Worm (Caenorhabditis elegans): ENCODE data around the gene srw-61.

srw-61 gene

ce11 chrIV:16220688-16221087 lies 17.8 kb downstream of the srw-61 start:
- TF ChIP-seq Y116A8C.19 (tag; optimal IDR thresholded peaks at IDR 0.05; ENCODE audit: borderline replicate concordance) = no peak
- no peak for TF ChIP-seq nhr-47 (tag; optimal IDR thresholded peaks at IDR 0.05)
- TF ChIP-seq tbx-2 (tag; optimal IDR thresholded peaks at IDR 0.05) = no peak
- no peak for TF ChIP-seq aly-2 (tag; optimal IDR thresholded peaks at IDR 0.05)
- no peak for TF ChIP-seq lsy-2 (tag; optimal IDR thresholded peaks at IDR 0.05)
- no peak for TF ChIP-seq skn-1 (tag; optimal IDR thresholded peaks at IDR 0.05)
- no peak for TF ChIP-seq elt-2 (tag; optimal IDR thresholded peaks at IDR 0.05)
- no peak for TF ChIP-seq lir-3 (tag; optimal IDR thresholded peaks at IDR 0.05; ENCODE audit: poor library complexity)
- TF ChIP-seq nhr-237 (tag; optimal IDR thresholded peaks at IDR 0.05) = no peak
- TF ChIP-seq lin-13 (GFP tag; optimal IDR thresholded peaks at IDR 0.05) = no peak
- no peak for TF ChIP-seq sup-37 (GFP tag; optimal IDR thresholded peaks at IDR 0.05)
- no peak for TF ChIP-seq irx-1 (tag; optimal IDR thresholded peaks at IDR 0.05)
- TF ChIP-seq efl-1 (optimal IDR thresholded peaks at IDR 0.05) = no peak
- no peak for TF ChIP-seq efl-1 (GFP tag; optimal IDR thresholded peaks at IDR 0.05 in 1 of 2)
- TF ChIP-seq xbp-1 (tag; optimal IDR thresholded peaks at IDR 0.05) = no peak
- no peak for TF ChIP-seq isw-1 (GFP tag; IDR thresholded peaks at IDR 0.05)
- TF ChIP-seq elt-3 (tag; optimal IDR thresholded peaks at IDR 0.05) = no peak

ce11 chrIV:16216165-16216564 lies 22.3 kb downstream of the srw-61 start:
- TF ChIP-seq mef-2 (tag; optimal IDR thresholded peaks at IDR 0.05) = no peak
- no peak for TF ChIP-seq unc-30 (tag; optimal IDR thresholded peaks at IDR 0.05)
- no peak for TF ChIP-seq jun-1 (tag; optimal IDR thresholded peaks at IDR 0.05)
- no peak for TF ChIP-seq hlh-17 (GFP tag; optimal IDR thresholded peaks at IDR 0.05; ENCODE audit: borderline replicate concordance)

ce11 chrIV:16210913-16211312 lies 27.5 kb downstream of the srw-61 start, which contains the start of gene H25K10.2:
TSS of gene H25K10.2 (minus strand) at chrIV:16211013.
- TF ChIP-seq rnt-1 (tag; optimal IDR thresholded peaks at IDR 0.05) (no peak), elt-3 (tag; optimal IDR thresholded peaks at IDR 0.05) (no peak), nhr-28 (tag; optimal IDR thresholded peaks at IDR 0.05) (no peak), hlh-4 (tag; optimal IDR thresholded peaks at IDR 0.05) (no peak), ets-5 (GFP tag; IDR thresholded peaks at IDR 0.05) (no peak), ceh-82 (tag; optimal IDR thresholded peaks at IDR 0.05) (no peak), ztf-11 (tag; optimal IDR thresholded peaks at IDR 0.05) (no peak), xbp-1 (tag; optimal IDR thresholded peaks at IDR 0.05) (no peak), nhr-47 (tag; optimal IDR thresholded peaks at IDR 0.05) (no peak), zip-4 (GFP tag; optimal IDR thresholded peaks at IDR 0.05) (no peak), nhr-12 (tag; optimal IDR thresholded peaks at IDR 0.05) (no peak), Y116A8C.19 (tag; optimal IDR thresholded peaks at IDR 0.05; ENCODE audit: borderline replicate concordance) (no peak), snpc-4 (tag; optimal IDR thresholded peaks at IDR 0.05) (no peak), unc-130 (tag; optimal IDR thresholded peaks at IDR 0.05) (no peak), jun-1 (tag; optimal IDR thresholded peaks at IDR 0.05) (no peak)

ce11 chrIV:16203373-16203772 lies 35.1 kb downstream of the srw-61 start:
- TF ChIP-seq elt-2 (tag; optimal IDR thresholded peaks at IDR 0.05) (peak; percentile 90), tlp-1 (tag; optimal IDR thresholded peaks at IDR 0.05) (peak; percentile 8), snu-23 (GFP tag; optimal IDR thresholded peaks at IDR 0.05) (no peak)

ce11 chrIV:16202074-16202473 lies 36.4 kb downstream of the srw-61 start, which contains the start of gene H25K10.1:
TSS of gene H25K10.1 (plus strand) at chrIV:16202374.
- TF ChIP-seq elt-3 (tag; optimal IDR thresholded peaks at IDR 0.05) = no peak
- TF ChIP-seq unc-62 (GFP tag; optimal IDR thresholded peaks at IDR 0.05) = no peak
- no peak for TF ChIP-seq grh-1 (GFP tag; IDR thresholded peaks at IDR 0.05)
- TF ChIP-seq nhr-237 (tag; optimal IDR thresholded peaks at IDR 0.05) = no peak
- no peak for TF ChIP-seq fkh-4 (tag; optimal IDR thresholded peaks at IDR 0.05; ENCODE audit: borderline replicate concordance)
- no peak for TF ChIP-seq mdl-1 (tag; optimal IDR thresholded peaks at IDR 0.05)

Data from whole organism, L1 larva.